Worm (Caenorhabditis elegans): ENCODE measurements around the gene daf-4.
A peak's percentile ranks its signal among the peaks of the same experiment; 100 is the strongest.

The daf-4 gene

ce11 chrIII:5653692-5654105 is 28.8 kb downstream of the daf-4 start (continued):
- 0 out of 2 replicates have a peak, but pooled peaks have one; percentile 28 for TF ChIP-seq Y53G8AR.9 (GFP tag; conservative IDR thresholded peaks at IDR 0.05)
- no peak for TF ChIP-seq C06A6.2 (GFP tag; conservative IDR thresholded peaks at IDR 0.05)
- peak; percentile 54; the same call in 1 of the 2 replicates for TF ChIP-seq madf-8 (GFP tag; conservative IDR thresholded peaks at IDR 0.05)
- TF ChIP-seq efl-1 (GFP tag; optimal IDR thresholded peaks at IDR 0.05) = peak; percentile 34
- no peak for TF ChIP-seq F10E7.11 (tag; optimal IDR thresholded peaks at IDR 0.05)
- peak; percentile 75 for TF ChIP-seq tbp1 (GFP tag; optimal IDR thresholded peaks at IDR 0.05)
- peak; percentile 55; the same call in 1 of the 2 replicates for TF ChIP-seq lin-26 (GFP tag; IDR thresholded peaks at IDR 0.05)
- no peak for TF ChIP-seq bed-2 (GFP tag; IDR thresholded peaks at IDR 0.05)
- peak; percentile 90 for TF ChIP-seq F49E8.2 (tag; optimal IDR thresholded peaks at IDR 0.05; ENCODE audit: insufficient read depth)
- no peak for TF ChIP-seq attf-5 (GFP tag; optimal IDR thresholded peaks at IDR 0.05)
- TF ChIP-seq ztf-28 (GFP tag; IDR thresholded peaks at IDR 0.05) = no peak
- no peak for TF ChIP-seq nfya-1 (tag; optimal IDR thresholded peaks at IDR 0.05; ENCODE audit: borderline replicate concordance, insufficient read depth)
- no peak for TF ChIP-seq ztf-26 (tag; optimal IDR thresholded peaks at IDR 0.05)
- TF ChIP-seq attf-6 (GFP tag; IDR thresholded peaks at IDR 0.05) = peak; percentile 60
- peak; percentile 97 for TF ChIP-seq snpc-3.4 (tag; optimal IDR thresholded peaks at IDR 0.05)
- peak; percentile 91 for TF ChIP-seq madf-6 (GFP tag; IDR thresholded peaks at IDR 0.05)
- peak; percentile 88 for TF ChIP-seq B0336.3 (GFP tag; IDR thresholded peaks at IDR 0.05)
- no peak for TF ChIP-seq madf-10 (tag; optimal IDR thresholded peaks at IDR 0.05)
- TF ChIP-seq aptf-2 (GFP tag; conservative IDR thresholded peaks at IDR 0.05) = no peak
- no peak for TF ChIP-seq pha-4 (tag; optimal IDR thresholded peaks at IDR 0.05)
- TF ChIP-seq lin-54 (GFP tag; optimal IDR thresholded peaks at IDR 0.05) = peak; percentile 88

ce11 chrIII:5656941-5657340 is 32.0 kb downstream of the daf-4 start, which contains the start of gene sdz-21:
sdz-21 (minus strand) TSS chrIII:5657041.
- TF ChIP-seq nhr-80 (tag; optimal IDR thresholded peaks at IDR 0.05) (no peak), pbrm-1 (GFP tag; IDR thresholded peaks at IDR 0.05) (no peak), ekl-4 (GFP tag; IDR thresholded peaks at IDR 0.05) (no peak), ceh-79 (tag; optimal IDR thresholded peaks at IDR 0.05) (no peak), snpc-1.3 (tag; optimal IDR thresholded peaks at IDR 0.05; ENCODE audit: insufficient read depth) (no peak), Y56A3A.18 (GFP tag; IDR thresholded peaks at IDR 0.05) (no peak), F23B12.7 (tag; optimal IDR thresholded peaks at IDR 0.05; ENCODE audit: insufficient read depth) (no peak), nfyb-1 (GFP tag; IDR thresholded peaks at IDR 0.05) (no peak), nhr-27 (tag; optimal IDR thresholded peaks at IDR 0.05) (no peak), snpc-1.1 (tag; optimal IDR thresholded peaks at IDR 0.05; ENCODE audit: insufficient read depth) (no peak), bed-2 (GFP tag; IDR thresholded peaks at IDR 0.05) (no peak), sptf-2 (GFP tag; optimal IDR thresholded peaks at IDR 0.05) (no peak), ceh-40 (GFP tag; IDR thresholded peaks at IDR 0.05) (no peak), attf-6 (GFP tag; IDR thresholded peaks at IDR 0.05) (no peak), pha-4 (tag; optimal IDR thresholded peaks at IDR 0.05) (no peak), hlh-12 (tag; optimal IDR thresholded peaks at IDR 0.05) (no peak)

ce11 chrIII:5660976-5661375 is 36.0 kb downstream of the daf-4 start, which contains the start of gene F54E7.6:
F54E7.6 (minus strand) TSS chrIII:5661085.
- TF ChIP-seq nfya-2 (GFP tag; IDR thresholded peaks at IDR 0.05) (no peak), cebp-1 (GFP tag; IDR thresholded peaks at IDR 0.05) (no peak), cebp-1 (tag; optimal IDR thresholded peaks at IDR 0.05) (no peak), Y53F4B.3 (GFP tag; IDR thresholded peaks at IDR 0.05) (no peak), F23B12.7 (tag; optimal IDR thresholded peaks at IDR 0.05; ENCODE audit: insufficient read depth) (no peak), nhr-120 (GFP tag; IDR thresholded peaks at IDR 0.05) (no peak), C17E4.6 (GFP tag; IDR thresholded peaks at IDR 0.05) (no peak), F52B5.7 (tag; optimal IDR thresholded peaks at IDR 0.05) (no peak), tlf-1 (GFP tag; optimal IDR thresholded peaks at IDR 0.05) (no peak), hlh-12 (tag; optimal IDR thresholded peaks at IDR 0.05) (no peak), unc-130 (GFP tag; optimal IDR thresholded peaks at IDR 0.05) (no peak), mel-28 (tag; optimal IDR thresholded peaks at IDR 0.05; ENCODE audit: borderline replicate concordance) (no peak), D2030.7 (GFP tag; IDR thresholded peaks at IDR 0.05) (no peak), efl-1 (GFP tag; optimal IDR thresholded peaks at IDR 0.05) (no peak), ceh-40 (GFP tag; IDR thresholded peaks at IDR 0.05) (no peak), attf-3 (GFP tag; conservative IDR thresholded peaks at IDR 0.05) (no peak)

Measured in whole organism, young adult.